Worm (Caenorhabditis elegans) whole organism, L2 larva: ENCODE results near the gene F52H2.3.

Source experiments
- F13H6.1 ChIP-seq: sonication (generic microtip); optimal IDR thresholded peaks from 2 replicates; lab custom pipeline; 2016; ENCODE audit warnings: missing genetic modification characterization, missing compliant biosample characterization
- aly-2 ChIP-seq: fragments of 150-350 bp; optimal IDR thresholded peaks from 2 replicates; lab custom pipeline; 2014; ENCODE audit warnings: missing biosample characterization, missing genetic modification characterization
- ceh-82 ChIP-seq: fragments of 150-350 bp; optimal IDR thresholded peaks from 2 replicates; lab custom pipeline; 2014; ENCODE audit warnings: missing biosample characterization, missing genetic modification characterization
- dmd-4 ChIP-seq: sonication (generic microtip); optimal IDR thresholded peaks from 2 replicates; lab custom pipeline; 2017; ENCODE audit warnings: missing biosample characterization, missing genetic modification characterization
- elt-3 ChIP-seq: sonication (generic microtip); optimal IDR thresholded peaks from 2 replicates; lab custom pipeline; 2017; ENCODE audit warnings: missing biosample characterization, missing genetic modification characterization
- lin-13 ChIP-seq: fragments of 150-350 bp; optimal IDR thresholded peaks from 2 replicates; lab custom pipeline; 2014; ENCODE audit warnings: missing biosample characterization, missing genetic modification reagents, missing genetic modification characterization
- lin-39 ChIP-seq: fragments of 150-350 bp; optimal IDR thresholded peaks from 2 replicates; lab custom pipeline; 2014; ENCODE audit warnings: missing biosample characterization, missing genetic modification reagents, missing genetic modification characterization
- nhr-21 ChIP-seq: fragments of 150-350 bp; optimal IDR thresholded peaks from 2 replicates; lab custom pipeline; 2014; ENCODE audit warnings: missing biosample characterization, missing genetic modification characterization
- nhr-6 ChIP-seq: fragments of 150-350 bp; optimal IDR thresholded peaks from 2 replicates; lab custom pipeline; 2014; ENCODE audit warnings: missing biosample characterization, missing genetic modification characterization
- unc-39 ChIP-seq: fragments of 150-350 bp; optimal IDR thresholded peaks from 2 replicates; lab custom pipeline; 2014; ENCODE audit warnings: missing biosample characterization, missing genetic modification characterization
- ztf-4 ChIP-seq: fragments of 150-350 bp; optimal IDR thresholded peaks from 2 replicates; lab custom pipeline; 2014; ENCODE audit warnings: missing biosample characterization, missing genetic modification characterization

DNA sequence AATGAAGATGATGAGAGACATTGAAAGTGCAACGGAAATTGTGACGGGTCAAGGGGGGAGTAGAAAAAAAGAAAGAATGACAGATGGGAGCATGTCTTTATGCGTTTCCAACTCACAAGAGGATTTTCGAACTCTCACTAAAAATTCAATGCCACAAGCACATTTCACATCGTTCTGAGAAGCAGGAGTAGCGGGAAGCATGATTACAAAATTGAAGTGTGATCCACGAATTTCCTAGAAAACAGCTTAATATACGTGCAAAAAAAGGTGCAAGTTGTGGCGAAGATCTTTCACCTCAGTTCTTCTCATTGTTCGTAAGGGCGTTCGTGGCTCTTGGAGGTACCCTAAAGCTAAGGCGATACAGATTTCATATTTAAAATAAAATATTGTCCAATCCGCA, 34.1 kb downstream of the F52H2.3 start:
- TF ChIP-seq nhr-21 (tag; lab: Kevin White, UChicago) (no peak), lin-13 (GFP tag; lab: Kevin White, UChicago) (no peak), nhr-6 (tag; lab: Kevin White, UChicago) (no peak), F13H6.1 (no peak), lin-39 (tag; lab: Kevin White, UChicago) (no peak), unc-39 (tag; lab: Kevin White, UChicago) (no peak), ceh-82 (tag; lab: Kevin White, UChicago) (no peak), ztf-4 (tag; lab: Kevin White, UChicago) (no peak), aly-2 (tag; lab: Kevin White, UChicago) (no peak), elt-3 (tag; lab: Kevin White, UChicago) (no peak), dmd-4 (tag; lab: Kevin White, UChicago) (no peak)
